Fruit fly (Drosophila melanogaster): ENCODE data around the gene CG32599.

dm6 chrX:14242479-14242878 is 1.0 kb upstream of the CG32599 start, which contains the start of gene mRNA-cap:
- TF ChIP-seq CG34367 (tag; optimal IDR thresholded peaks at IDR 0.05) (no peak), EcR (GFP tag; optimal IDR thresholded peaks at IDR 0.05) (no peak), CG9948 (tag; optimal IDR thresholded peaks at IDR 0.05) (no peak), CG8301 (tag; optimal IDR thresholded peaks at IDR 0.05) (no peak)

All from whole organism, pupa.